Fruit fly (Drosophila melanogaster): ENCODE measurements around the gene Cipc.

DNA sequence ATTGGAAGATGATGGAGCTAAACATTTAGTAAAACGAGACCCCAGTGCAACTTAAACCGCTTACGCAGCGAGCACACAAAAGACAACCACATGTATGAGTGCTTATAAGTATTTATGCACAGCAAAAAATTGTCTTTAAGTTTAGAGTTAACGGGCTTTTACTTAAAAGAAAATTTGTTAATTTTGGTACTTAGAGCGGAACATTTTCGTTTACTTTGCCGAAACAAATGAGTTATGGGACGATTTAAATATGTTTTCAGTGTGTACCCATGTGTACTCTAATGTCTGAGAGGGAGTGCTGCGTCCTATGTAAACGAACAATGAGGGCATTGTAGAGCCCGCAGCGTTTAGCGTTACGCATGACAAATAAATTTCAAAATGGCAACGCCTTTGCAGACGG, 15.1 kb downstream of the Cipc start:
- TF ChIP-seq Sox14 (GFP tag; optimal IDR thresholded peaks at IDR 0.05) (peak; percentile 61), fkh (GFP tag; optimal IDR thresholded peaks at IDR 0.05) (no peak), vri (GFP tag; optimal IDR thresholded peaks at IDR 0.05) (peak; percentile 18), CG6276 (GFP tag; optimal IDR thresholded peaks at IDR 0.05) (peak; percentile 65), dsx (GFP tag; optimal IDR thresholded peaks at IDR 0.05; ENCODE audit: poor library complexity, severe bottlenecking) (no peak), Blimp-1 (GFP tag; optimal IDR thresholded peaks at IDR 0.05) (no peak), CG6163 (GFP tag; IDR thresholded peaks at IDR 0.05) (no peak)
